Fruit fly (Drosophila melanogaster) whole organism, prepupa: ENCODE measurements around the gene Twdlalpha.

Experiments used
- CG10669 ChIP-seq: fragments of 200-800 bp; sonication (Bioruptor generic); optimal IDR thresholded peaks from 3 replicates; lab custom pipeline; 2018; ENCODE audit warnings: missing biosample characterization, mild to moderate bottlenecking, missing genetic modification characterization, moderate library complexity
- CG6163 ChIP-seq: fragments of 200-800 bp; sonication (Bioruptor generic); IDR thresholded peaks from 3 replicates; pipeline ENCODE4 v1.3.6; 2022; ENCODE audit warnings: missing biosample characterization, missing genetic modification characterization
- Eip93F ChIP-seq: fragments of 200-800 bp; sonication (Bioruptor generic); optimal IDR thresholded peaks from 2 replicates; lab custom pipeline; 2016; ENCODE audit warnings: missing biosample characterization, mild to moderate bottlenecking, missing genetic modification characterization
- Hr4 ChIP-seq: fragments of 200-800 bp; sonication (Bioruptor generic); optimal IDR thresholded peaks from 3 replicates; lab custom pipeline; 2016; ENCODE audit warnings: missing biosample characterization, missing genetic modification characterization
- cyc ChIP-seq: fragments of 200-800 bp; sonication (Bioruptor generic); optimal IDR thresholded peaks from 3 replicates; lab custom pipeline; 2016; ENCODE audit warnings: missing biosample characterization, missing genetic modification characterization
- lz ChIP-seq: fragments of 200-800 bp; sonication (Bioruptor generic); optimal IDR thresholded peaks from 3 replicates; lab custom pipeline; 2016; ENCODE audit warnings: missing biosample characterization, missing genetic modification characterization
- net ChIP-seq: fragments of 200-800 bp; sonication (Bioruptor generic); optimal IDR thresholded peaks from 3 replicates; lab custom pipeline; 2016; ENCODE audit warnings: missing biosample characterization, missing genetic modification characterization
- pdm3 ChIP-seq: fragments of 200-800 bp; sonication (Bioruptor generic); optimal IDR thresholded peaks from 3 replicates; lab custom pipeline; 2016; ENCODE audit warnings: missing biosample characterization, missing genetic modification characterization
- spab ChIP-seq: fragments of 200-800 bp; sonication (Bioruptor generic); optimal IDR thresholded peaks from 2 replicates; lab custom pipeline; 2017; ENCODE audit warnings: missing biosample characterization, mild to moderate bottlenecking, missing genetic modification characterization, missing genetic modification reagents

DNA sequence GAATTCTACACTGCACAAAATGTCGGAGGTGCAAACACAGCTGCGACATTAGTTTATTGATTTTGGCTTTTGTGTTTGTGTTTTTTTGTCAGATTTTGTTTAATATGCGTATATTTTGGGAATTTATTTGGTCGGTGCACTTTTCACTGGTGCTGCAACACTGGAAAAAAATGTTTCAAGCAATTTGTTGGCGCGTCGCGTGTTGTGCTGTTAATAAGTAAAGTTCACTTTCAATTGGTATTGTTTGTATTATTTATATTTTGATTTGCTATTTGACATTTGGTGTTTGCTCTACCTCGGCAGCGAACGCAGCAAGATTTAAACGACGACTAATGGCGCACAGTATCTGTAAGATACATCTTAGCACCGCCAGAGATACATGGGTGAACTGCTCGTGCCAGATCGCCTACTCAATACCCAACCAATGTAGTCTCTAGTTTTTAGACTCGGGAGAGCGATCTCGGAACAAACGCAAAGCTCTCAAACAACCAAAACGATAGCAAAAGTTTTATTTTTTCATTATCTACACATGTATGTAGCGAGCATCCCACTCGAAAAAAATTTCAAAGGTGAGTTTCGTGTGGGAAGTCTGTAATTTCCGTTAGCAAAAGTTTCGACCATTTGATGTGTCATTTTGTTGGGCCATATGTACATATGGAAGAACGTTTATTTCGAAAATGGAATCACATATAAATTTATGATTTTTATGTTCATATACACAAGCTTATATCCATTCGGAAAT is 39.7 kb downstream of the Twdlalpha start:
- peak; percentile 75 for TF ChIP-seq CG6163
- peak; percentile 51 for TF ChIP-seq net (GFP tag; lab: Kevin White, UChicago)
- no peak for TF ChIP-seq Eip93F
- TF ChIP-seq spab (GFP tag; lab: Kevin White, UChicago) = no peak
- no peak for TF ChIP-seq lz (GFP tag; lab: Kevin White, UChicago)
- peak; percentile 6 for TF ChIP-seq cyc (GFP tag; lab: Kevin White, UChicago)
- peak; percentile 68 for TF ChIP-seq Hr4 (GFP tag; lab: Kevin White, UChicago)
- peak; percentile 22 for TF ChIP-seq CG10669 (GFP tag; lab: Kevin White, UChicago)
- TF ChIP-seq pdm3 (GFP tag; lab: Kevin White, UChicago) = peak; percentile 38
